Worm (Caenorhabditis elegans): Measurements from ENCODE around the gene mec-5.

The mec-5 gene

ce11 chrX:15958767-15959166 is 15.0 kb downstream of the mec-5 start, which contains the start of gene C09G1.5:
C09G1.5 (plus strand) TSS chrX:15959067.
- no peak for TF ChIP-seq nfyb-1 (GFP tag; IDR thresholded peaks at IDR 0.05)
- TF ChIP-seq B0019.2 (GFP tag; conservative IDR thresholded peaks at IDR 0.05), result no peak
- TF ChIP-seq lag-1 (GFP tag; IDR thresholded peaks at IDR 0.05), result no peak
- TF ChIP-seq rcor-1 (GFP tag; IDR thresholded peaks at IDR 0.05), result no peak
- no peak for TF ChIP-seq lin-26 (GFP tag; IDR thresholded peaks at IDR 0.05)
- no peak for TF ChIP-seq hlh-26 (GFP tag; conservative IDR thresholded peaks at IDR 0.05)
- no peak for TF ChIP-seq aptf-3 (GFP tag; IDR thresholded peaks at IDR 0.05)

- TF ChIP-seq unc-130 (GFP tag; optimal IDR thresholded peaks at IDR 0.05), result no peak
- TF ChIP-seq pha-4 (tag; optimal IDR thresholded peaks at IDR 0.05), result no peak
- TF ChIP-seq snpc-1.3 (tag; optimal IDR thresholded peaks at IDR 0.05; ENCODE audit: insufficient read depth), result no peak
- TF ChIP-seq F37B4.10 (GFP tag; IDR thresholded peaks at IDR 0.05), result no peak
- no peak for TF ChIP-seq him-1 (tag; optimal IDR thresholded peaks at IDR 0.05)
- TF ChIP-seq C06A6.2 (GFP tag; conservative IDR thresholded peaks at IDR 0.05), result no peak
- no peak for TF ChIP-seq mcd-1 (GFP tag; IDR thresholded peaks at IDR 0.05)
- TF ChIP-seq hmg-20 (GFP tag; IDR thresholded peaks at IDR 0.05), result no peak
- no peak for TF ChIP-seq tlf-1 (GFP tag; optimal IDR thresholded peaks at IDR 0.05)
- no peak for TF ChIP-seq bed-1 (GFP tag; IDR thresholded peaks at IDR 0.05)
- TF ChIP-seq lag-1 (GFP tag; IDR thresholded peaks at IDR 0.05), result no peak
- no peak for TF ChIP-seq nhr-80 (tag; optimal IDR thresholded peaks at IDR 0.05)
- TF ChIP-seq sdz-38 (tag; optimal IDR thresholded peaks at IDR 0.05), result no peak
- TF ChIP-seq lin-26 (GFP tag; IDR thresholded peaks at IDR 0.05), result no peak
- no peak for TF ChIP-seq F10E7.11 (tag; optimal IDR thresholded peaks at IDR 0.05)
- no peak for TF ChIP-seq aptf-3 (GFP tag; IDR thresholded peaks at IDR 0.05)
- no peak for TF ChIP-seq D2030.7 (GFP tag; IDR thresholded peaks at IDR 0.05)
- TF ChIP-seq athp-1 (tag; optimal IDR thresholded peaks at IDR 0.05), result no peak
- TF ChIP-seq mel-28 (tag; optimal IDR thresholded peaks at IDR 0.05; ENCODE audit: borderline replicate concordance), result no peak
- TF ChIP-seq xnd-1 (tag; optimal IDR thresholded peaks at IDR 0.05), result no peak
Measured at ce11 chrX:15982630-15983029, 38.8 kb downstream of the mec-5 start, which contains the start of gene C09G1.2. C09G1.2 (minus strand) TSS chrX:15982730.

- peak; percentile 42 for TF ChIP-seq tbp1 (GFP tag; optimal IDR thresholded peaks at IDR 0.05)
- no peak for TF ChIP-seq madf-3 (GFP tag; IDR thresholded peaks at IDR 0.05)
- peak; percentile 35; the same call in 1 of the 2 replicates for TF ChIP-seq hmg-1.2 (GFP tag; IDR thresholded peaks at IDR 0.05)
- TF ChIP-seq atf-7 (tag; optimal IDR thresholded peaks at IDR 0.05), result peak; percentile 43
- peak; percentile 33 for TF ChIP-seq ztf-26 (tag; optimal IDR thresholded peaks at IDR 0.05)
- TF ChIP-seq cebp-1 (GFP tag; IDR thresholded peaks at IDR 0.05), result peak; percentile 68; the same call in 1 of the 2 replicates
- no peak for TF ChIP-seq cebp-1 (tag; optimal IDR thresholded peaks at IDR 0.05)
- TF ChIP-seq tlf-1 (GFP tag; optimal IDR thresholded peaks at IDR 0.05), result peak; percentile 59
- TF ChIP-seq ets-4 (GFP tag; optimal IDR thresholded peaks at IDR 0.05), result no peak
- no peak for TF ChIP-seq F33H1.4 (GFP tag; IDR thresholded peaks at IDR 0.05)
- TF ChIP-seq Y53G8AR.9 (GFP tag; conservative IDR thresholded peaks at IDR 0.05), result no peak
- TF ChIP-seq K11D2.4 (GFP tag; IDR thresholded peaks at IDR 0.05), result peak; percentile 73
- no peak for TF ChIP-seq F52B5.7 (tag; optimal IDR thresholded peaks at IDR 0.05)
- peak; percentile 95 for TF ChIP-seq gei-17 (GFP tag; optimal IDR thresholded peaks at IDR 0.05)
- TF ChIP-seq ZK185.1 (tag; optimal IDR thresholded peaks at IDR 0.05; ENCODE audit: poor library complexity, severe bottlenecking), result peak; percentile 73
- TF ChIP-seq K12H6.12 (tag; optimal IDR thresholded peaks at IDR 0.05), result peak; percentile 9
- no peak for TF ChIP-seq F57A8.1 (GFP tag; optimal IDR thresholded peaks at IDR 0.05)
- peak; percentile 23 for TF ChIP-seq B0261.1 (tag; optimal IDR thresholded peaks at IDR 0.05)
- TF ChIP-seq F57C9.4 (tag; optimal IDR thresholded peaks at IDR 0.05), result no peak
- peak in 1 of 3 experiments; percentile 83 for TF ChIP-seq lin-35 (GFP tag; optimal IDR thresholded peaks at IDR 0.05)
- peak; percentile 50 for TF ChIP-seq F23B12.7 (tag; optimal IDR thresholded peaks at IDR 0.05; ENCODE audit: insufficient read depth)
Measured at ce11 chrX:15983288-15983687, 39.5 kb downstream of the mec-5 start.
